Fruit fly (Drosophila melanogaster): ENCODE data around the gene Akap200.
A peak's percentile ranks its signal among the peaks of the same experiment; 100 is the strongest.

Gene Akap200

DNA sequence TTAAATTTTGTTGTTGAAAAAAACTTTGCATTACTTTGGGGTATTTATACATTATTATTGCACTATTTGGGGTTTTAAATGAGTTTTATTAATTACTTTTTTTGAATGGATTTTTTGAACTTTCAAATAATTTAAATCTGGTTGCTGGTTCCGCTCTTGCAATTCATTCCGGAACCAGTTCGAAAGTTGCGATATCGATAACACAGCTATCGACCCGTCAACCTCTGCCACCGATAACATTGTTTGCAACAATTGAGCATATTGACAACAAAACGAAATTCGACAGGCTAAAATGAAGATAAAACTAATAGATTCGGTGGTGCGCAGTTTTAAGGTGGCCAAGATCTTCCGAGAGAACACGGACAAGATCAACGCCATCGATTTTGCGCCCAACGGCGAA is 41.3 kb upstream of the Akap200 start, which contains the start of gene Wdr82 (continued):
- TF ChIP-seq CG14667 (GFP tag; IDR thresholded peaks at IDR 0.05) (no peak), Sry-δ (GFP tag; optimal IDR thresholded peaks at IDR 0.05) (peak; percentile 47), CG14710 (tag; optimal IDR thresholded peaks at IDR 0.05) (peak; percentile 28), Camta (GFP tag; optimal IDR thresholded peaks at IDR 0.05) (no peak), MBD-R2 (GFP tag; IDR thresholded peaks at IDR 0.05) (peak; percentile 77), CG8281 (tag; optimal IDR thresholded peaks at IDR 0.05) (peak; percentile 63), Dek (tag; optimal IDR thresholded peaks at IDR 0.05) (no peak), Bgb (GFP tag; IDR thresholded peaks at IDR 0.05; ENCODE audit: partially characterized antibody) (peak; percentile 68; the same call in 1 of the 2 replicates), gem (tag; optimal IDR thresholded peaks at IDR 0.05) (no peak), bbx (GFP tag; IDR thresholded peaks at IDR 0.05; ENCODE audit: partially characterized antibody) (peak; percentile 87), Ets97D (GFP tag; optimal IDR thresholded peaks at IDR 0.05) (peak; percentile 7), fu2 (GFP tag; optimal IDR thresholded peaks at IDR 0.05) (no peak), stwl (tag; optimal IDR thresholded peaks at IDR 0.05) (peak; percentile 86), nerfin-2 (GFP tag; IDR thresholded peaks at IDR 0.05; ENCODE audit: partially characterized antibody) (peak; percentile 76; the same call in 1 of the 2 replicates), chinmo (GFP tag; IDR thresholded peaks at IDR 0.05; ENCODE audit: partially characterized antibody) (peak; percentile 83), CG16813 (GFP tag; IDR thresholded peaks at IDR 0.05; ENCODE audit: partially characterized antibody) (peak; percentile 69), CG14050 (GFP tag; IDR thresholded peaks at IDR 0.05) (no peak), CG7745 (tag; optimal IDR thresholded peaks at IDR 0.05) (no peak), D19A (tag; optimal IDR thresholded peaks at IDR 0.05) (no peak), caup (GFP tag; optimal IDR thresholded peaks at IDR 0.05; ENCODE audit: severe bottlenecking) (no peak), ro (GFP tag; IDR thresholded peaks at IDR 0.05) (no peak), sens (GFP tag) (peak; percentile 82), vvl (GFP tag; IDR thresholded peaks at IDR 0.05) (0 out of 2 replicates have a peak, but pooled peaks have one; percentile 12), gcm2 (GFP tag; optimal IDR thresholded peaks at IDR 0.05) (no peak), jing (GFP tag; optimal IDR thresholded peaks at IDR 0.05) (no peak), CG2129 (GFP tag; IDR thresholded peaks at IDR 0.05; ENCODE audit: partially characterized antibody) (peak; percentile 55; the same call in 1 of the 2 replicates), crol (GFP tag; IDR thresholded peaks at IDR 0.05) (no peak), CG10267 (tag; optimal IDR thresholded peaks at IDR 0.05) (peak; percentile 22), CG12659 (GFP tag; optimal IDR thresholded peaks at IDR 0.05) (no peak), tna (GFP tag; IDR thresholded peaks at IDR 0.05; ENCODE audit: partially characterized antibody) (peak; percentile 83), Awh (GFP tag; IDR thresholded peaks at IDR 0.05) (no peak), CG11504 (tag; optimal IDR thresholded peaks at IDR 0.05) (peak; percentile 77), Atf6 (GFP tag; IDR thresholded peaks at IDR 0.05) (no peak), btn (GFP tag; optimal IDR thresholded peaks at IDR 0.05) (no peak), Med (GFP tag) (peak; percentile 2), vnd (GFP tag; IDR thresholded peaks at IDR 0.05; ENCODE audit: partially characterized antibody) (peak; percentile 65), ssp (GFP tag; IDR thresholded peaks at IDR 0.05) (no peak), row (GFP tag; IDR thresholded peaks at IDR 0.05) (peak; percentile 41; the same call in 1 of the 3 replicates), CG2712 (tag; optimal IDR thresholded peaks at IDR 0.05) (peak; percentile 18), Meics (GFP tag; optimal IDR thresholded peaks at IDR 0.05) (no peak), mld (GFP tag; IDR thresholded peaks at IDR 0.05; ENCODE audit: partially characterized antibody) (peak; percentile 59; the same call in 1 of the 3 replicates), Bdp1 (GFP tag; optimal IDR thresholded peaks at IDR 0.05) (no peak), CG1792 (GFP tag; optimal IDR thresholded peaks at IDR 0.05) (no peak), Dp (GFP tag; optimal IDR thresholded peaks at IDR 0.05) (peak; percentile 84), CG11723 (GFP tag; optimal IDR thresholded peaks at IDR 0.05) (no peak), B-H2 (GFP tag; optimal IDR thresholded peaks at IDR 0.05) (no peak), CG6791 (GFP tag; IDR thresholded peaks at IDR 0.05; ENCODE audit: partially characterized antibody) (peak; percentile 81), amos (GFP tag; IDR thresholded peaks at IDR 0.05; ENCODE audit: partially characterized antibody) (peak; percentile 77), CG9215 (GFP tag; IDR thresholded peaks at IDR 0.05) (no peak)

All from whole organism, embryonic.